Worm (Caenorhabditis elegans) whole organism, L4/young adult: ENCODE measurements around the gene C08F11.7.

Experiments used
- W03F9.2 ChIP-seq: fragments of 150-350 bp; optimal IDR thresholded peaks from 2 replicates; lab custom pipeline; 2014; ENCODE audit warnings: missing biosample characterization, missing genetic modification characterization
- dao-5 ChIP-seq: sonication (generic microtip); optimal IDR thresholded peaks from 2 replicates; lab custom pipeline; 2016; ENCODE audit warnings: missing genotype, missing genetic modification characterization, moderate library complexity, missing compliant biosample characterization
- him-1 ChIP-seq: sonication (generic microtip); optimal IDR thresholded peaks from 2 replicates; lab custom pipeline; 2016; ENCODE audit warnings: missing genotype, missing genetic modification reagents, missing genetic modification characterization, missing compliant biosample characterization

DNA sequence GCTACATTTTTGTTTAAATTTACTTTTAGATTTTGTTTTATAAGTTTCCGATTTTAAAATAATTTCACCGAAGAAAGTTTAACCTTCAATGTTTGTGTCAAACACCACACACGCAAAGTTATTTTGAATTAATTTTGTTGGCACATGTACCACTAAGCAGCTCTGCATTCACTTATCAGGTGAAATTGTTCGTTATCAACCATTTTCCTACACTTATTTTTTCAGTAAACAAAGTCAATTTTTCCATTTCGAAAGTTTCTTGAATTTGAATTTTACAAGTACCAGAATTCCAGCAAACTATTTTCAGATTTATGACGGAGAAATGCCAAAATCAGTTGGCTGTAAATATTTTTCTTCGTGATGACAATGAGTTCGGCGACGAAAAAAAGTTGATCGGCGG lies 17.9 kb upstream of the C08F11.7 start, which contains the start of gene C08F11.3:
- TF ChIP-seq him-1 (tag; lab: Kevin White, UChicago) (no peak), dao-5 (tag; lab: Kevin White, UChicago) (no peak), W03F9.2 (tag; lab: Kevin White, UChicago) (no peak)
